Fruit fly (Drosophila melanogaster): ENCODE results near the gene CrebA.

CrebA gene

dm6 chr3L:15535228-15535598 is at the start of gene CrebA:
Gene CrebA (plus strand): TSS chr3L:15535395.
- TF ChIP-seq CG17801 (GFP tag; optimal IDR thresholded peaks at IDR 0.05; ENCODE audit: partially characterized antibody): peak; percentile 1

- TF ChIP-seq CG17801 (GFP tag; optimal IDR thresholded peaks at IDR 0.05; ENCODE audit: partially characterized antibody): peak; percentile 17
These were observed 41.2 kb upstream of the CrebA start for dm6 chr3L:15493886-15494598.

dm6 chr3L:15494599-15495271 is 40.5 kb upstream of the CrebA start:
- no peak for TF ChIP-seq CG17801 (GFP tag; optimal IDR thresholded peaks at IDR 0.05; ENCODE audit: partially characterized antibody)

- TF ChIP-seq CG17801 (GFP tag; optimal IDR thresholded peaks at IDR 0.05; ENCODE audit: partially characterized antibody): no peak
These were observed 39.7 kb upstream of the CrebA start, which contains the start of gene CG12355 for dm6 chr3L:15495449-15495848. Gene CG12355 (minus strand): TSS chr3L:15495549.

dm6 chr3L:15496274-15496673 is 38.9 kb upstream of the CrebA start, which contains the start of gene CG13455:
Gene CG13455 (plus strand): TSS chr3L:15496574.
- TF ChIP-seq CG17801 (GFP tag; optimal IDR thresholded peaks at IDR 0.05; ENCODE audit: partially characterized antibody): no peak

dm6 chr3L:15497902-15498301 is 37.3 kb upstream of the CrebA start, which contains the start of gene CG7276:
Gene CG7276 (plus strand): TSS chr3L:15498202.
- no peak for TF ChIP-seq CG17801 (GFP tag; optimal IDR thresholded peaks at IDR 0.05; ENCODE audit: partially characterized antibody)

dm6 chr3L:15498745-15499144 is 36.5 kb upstream of the CrebA start, which contains the start of gene CG7275:
Gene CG7275 (plus strand): TSS chr3L:15498959.
- TF ChIP-seq CG17801 (GFP tag; optimal IDR thresholded peaks at IDR 0.05; ENCODE audit: partially characterized antibody): no peak

- TF ChIP-seq CG17801 (GFP tag; optimal IDR thresholded peaks at IDR 0.05; ENCODE audit: partially characterized antibody): peak; percentile 1
These were observed 34.2 kb upstream of the CrebA start, which contains the start of gene CG7272 for dm6 chr3L:15500813-15501645. Gene CG7272 (plus strand): TSS chr3L:15500938.

dm6 chr3L:15501646-15501972 is 33.6 kb upstream of the CrebA start:
- no peak for TF ChIP-seq CG17801 (GFP tag; optimal IDR thresholded peaks at IDR 0.05; ENCODE audit: partially characterized antibody)

dm6 chr3L:15502256-15502655 is 32.9 kb upstream of the CrebA start:
- TF ChIP-seq CG17801 (GFP tag; optimal IDR thresholded peaks at IDR 0.05; ENCODE audit: partially characterized antibody): no peak

- TF ChIP-seq CG17801 (GFP tag; optimal IDR thresholded peaks at IDR 0.05; ENCODE audit: partially characterized antibody): no peak
These were observed 30.5 kb upstream of the CrebA start, which contains the start of gene CG7857 for dm6 chr3L:15504687-15505086. Gene CG7857 (minus strand): TSS chr3L:15504894.

dm6 chr3L:15506174-15506926 is 28.8 kb upstream of the CrebA start:
- no peak for TF ChIP-seq CG17801 (GFP tag; optimal IDR thresholded peaks at IDR 0.05; ENCODE audit: partially characterized antibody)

- TF ChIP-seq CG17801 (GFP tag; optimal IDR thresholded peaks at IDR 0.05; ENCODE audit: partially characterized antibody): no peak
These were observed 27.9 kb upstream of the CrebA start for dm6 chr3L:15507148-15507896.

- TF ChIP-seq CG17801 (GFP tag; optimal IDR thresholded peaks at IDR 0.05; ENCODE audit: partially characterized antibody): peak; percentile 99
These were observed 27.0 kb upstream of the CrebA start, which contains the start of gene CG7841 for dm6 chr3L:15508233-15508632. Gene CG7841 (minus strand): TSS chr3L:15508252.

All from ovary, adult (tissue).